Fruit fly (Drosophila melanogaster): ENCODE measurements around the gene CG3225.

CG3225 gene

DNA sequence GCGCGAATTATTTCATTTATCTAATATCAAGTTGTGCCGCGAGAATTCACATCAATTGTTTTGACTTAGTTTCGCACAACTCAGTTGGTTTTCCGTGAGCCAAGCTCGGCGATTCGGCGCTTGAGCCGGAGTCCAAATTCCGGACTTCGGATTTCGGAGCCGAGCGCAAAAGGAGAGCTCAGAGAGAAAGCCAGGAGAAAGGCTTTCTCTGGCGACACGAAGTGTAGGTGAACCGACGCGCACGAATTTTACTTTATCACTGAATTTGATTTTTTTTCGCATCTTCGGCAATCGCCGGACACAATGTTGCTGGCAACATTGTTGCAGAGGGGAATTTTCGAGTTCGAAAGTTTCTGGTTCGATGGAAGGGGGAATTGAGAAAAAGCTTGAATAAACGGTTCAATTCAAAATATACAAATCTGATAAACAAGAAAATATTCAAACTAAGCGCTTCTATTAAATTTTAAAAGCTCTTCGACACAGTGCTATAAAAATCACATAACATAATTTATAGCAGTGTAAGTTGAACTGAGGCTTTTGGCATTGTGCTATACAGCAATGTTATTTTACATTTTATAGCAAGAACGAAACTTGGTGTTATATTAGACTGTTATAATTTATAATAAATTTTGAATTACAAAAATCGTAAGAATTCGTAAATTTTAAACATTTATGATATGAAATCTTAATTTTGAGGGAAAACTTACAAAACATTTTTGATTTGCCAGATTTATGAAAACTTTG, 24.1 kb downstream of the CG3225 start, which contains the start of gene fipi (continued):
- no peak for TF ChIP-seq CG14050 (GFP tag; IDR thresholded peaks at IDR 0.05)
- no peak for TF ChIP-seq hbn (GFP tag; IDR thresholded peaks at IDR 0.05; ENCODE audit: partially characterized antibody)
- TF ChIP-seq Dad (GFP tag; optimal IDR thresholded peaks at IDR 0.05): no peak
- no peak for TF ChIP-seq vnd (GFP tag; IDR thresholded peaks at IDR 0.05; ENCODE audit: partially characterized antibody)
- TF ChIP-seq Nf-YB (GFP tag; optimal IDR thresholded peaks at IDR 0.05): no peak
- TF ChIP-seq Scr (GFP tag; IDR thresholded peaks at IDR 0.05; ENCODE audit: partially characterized antibody): no peak
- peak; percentile 12 for TF ChIP-seq CG18262 (tag; optimal IDR thresholded peaks at IDR 0.05)
- TF ChIP-seq CG4707 (GFP tag; optimal IDR thresholded peaks at IDR 0.05): peak; percentile 36
- no peak for TF ChIP-seq CG15601 (tag; optimal IDR thresholded peaks at IDR 0.05)
- TF ChIP-seq CG9437 (GFP tag; optimal IDR thresholded peaks at IDR 0.05): no peak
- no peak for TF ChIP-seq CG16815 (GFP tag; optimal IDR thresholded peaks at IDR 0.05)
- TF ChIP-seq HLHmδ (GFP tag; optimal IDR thresholded peaks at IDR 0.05): no peak
- no peak for TF ChIP-seq row (GFP tag; IDR thresholded peaks at IDR 0.05)
- no peak for TF ChIP-seq CG12769 (tag; optimal IDR thresholded peaks at IDR 0.05)
- no peak for TF ChIP-seq CG2678 (tag; optimal IDR thresholded peaks at IDR 0.05)
- TF ChIP-seq lbe (GFP tag; optimal IDR thresholded peaks at IDR 0.05): no peak
- no peak for TF ChIP-seq CG1647 (GFP tag; optimal IDR thresholded peaks at IDR 0.05)
- no peak for TF ChIP-seq nom (GFP tag; optimal IDR thresholded peaks at IDR 0.05)
- no peak for TF ChIP-seq lov (optimal IDR thresholded peaks at IDR 0.05)
- no peak for TF ChIP-seq lov (GFP tag; IDR thresholded peaks at IDR 0.05)
- TF ChIP-seq cad (GFP tag; optimal IDR thresholded peaks at IDR 0.05): no peak
- no peak for TF ChIP-seq p53 (GFP tag; optimal IDR thresholded peaks at IDR 0.05)
- TF ChIP-seq CG9609 (GFP tag; optimal IDR thresholded peaks at IDR 0.05): no peak
- TF ChIP-seq phol (tag; optimal IDR thresholded peaks at IDR 0.05): no peak
- TF ChIP-seq Bgb (GFP tag; IDR thresholded peaks at IDR 0.05; ENCODE audit: partially characterized antibody): no peak
- no peak for TF ChIP-seq CG13296 (GFP tag; optimal IDR thresholded peaks at IDR 0.05)
- TF ChIP-seq TFAM (GFP tag; optimal IDR thresholded peaks at IDR 0.05): no peak
- no peak for TF ChIP-seq CG1603 (tag; optimal IDR thresholded peaks at IDR 0.05)
- TF ChIP-seq YL-1 (GFP tag; optimal IDR thresholded peaks at IDR 0.05): no peak
- peak; percentile 29 for TF ChIP-seq CG12391 (tag; optimal IDR thresholded peaks at IDR 0.05)
- TF ChIP-seq Med (GFP tag): no peak
- TF ChIP-seq CG8478 (optimal IDR thresholded peaks at IDR 0.05): no peak
- TF ChIP-seq CG7372 (GFP tag; IDR thresholded peaks at IDR 0.05): no peak
- TF ChIP-seq CG7987 (GFP tag; optimal IDR thresholded peaks at IDR 0.05): no peak
- TF ChIP-seq Aef1 (GFP tag; IDR thresholded peaks at IDR 0.05): no peak
- TF ChIP-seq Ets97D (GFP tag; optimal IDR thresholded peaks at IDR 0.05): no peak
- TF ChIP-seq CG3281 (GFP tag; optimal IDR thresholded peaks at IDR 0.05): no peak
- peak; percentile 41 for TF ChIP-seq PHDP (tag; optimal IDR thresholded peaks at IDR 0.05)
- TF ChIP-seq NC2α (GFP tag; optimal IDR thresholded peaks at IDR 0.05): no peak
- no peak for TF ChIP-seq CG8089 (GFP tag; optimal IDR thresholded peaks at IDR 0.05)
- TF ChIP-seq zen2 (GFP tag; IDR thresholded peaks at IDR 0.05; ENCODE audit: partially characterized antibody): no peak
- TF ChIP-seq trem (tag; optimal IDR thresholded peaks at IDR 0.05): peak; percentile 16
- TF ChIP-seq salm (tag; optimal IDR thresholded peaks at IDR 0.05): no peak
- TF ChIP-seq ewg (GFP tag; optimal IDR thresholded peaks at IDR 0.05): no peak
- no peak for TF ChIP-seq her (GFP tag; optimal IDR thresholded peaks at IDR 0.05)
- no peak for TF ChIP-seq CG8359 (GFP tag; optimal IDR thresholded peaks at IDR 0.05; ENCODE audit: borderline replicate concordance)
- no peak for TF ChIP-seq CG3726 (GFP tag; IDR thresholded peaks at IDR 0.05)
- peak; percentile 34 for TF ChIP-seq CG10267 (tag; optimal IDR thresholded peaks at IDR 0.05)
- TF ChIP-seq CG4854 (GFP tag; optimal IDR thresholded peaks at IDR 0.05): no peak
- no peak for TF ChIP-seq CG6683 (GFP tag; optimal IDR thresholded peaks at IDR 0.05)

All from whole organism, embryonic.